Worm (Caenorhabditis elegans): Measurements from ENCODE around the gene Y9C2UA.1.

DNA sequence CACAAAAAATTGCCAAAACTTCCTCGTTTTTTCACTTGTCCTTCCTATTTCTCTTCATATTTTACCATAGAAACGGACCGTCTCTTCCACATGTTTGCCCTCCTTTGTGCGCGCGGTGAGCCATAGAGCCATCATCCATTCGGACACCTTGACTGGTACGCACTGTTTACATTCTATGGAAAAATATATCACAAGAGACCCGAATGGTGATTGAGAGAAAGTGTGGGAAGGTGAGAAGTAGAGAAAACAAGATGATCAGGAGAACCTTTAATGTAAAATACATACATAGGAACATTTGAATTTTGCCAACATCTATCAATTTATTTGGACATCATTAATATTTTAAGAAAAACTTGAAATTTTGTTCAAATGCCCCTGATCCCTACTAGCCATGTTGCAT is 46.5 kb downstream of the Y9C2UA.1 start:
- TF ChIP-seq elt-1 (tag; optimal IDR thresholded peaks at IDR 0.05) (no peak), egl-27 (tag; optimal IDR thresholded peaks at IDR 0.05) (no peak), ztf-11 (tag; optimal IDR thresholded peaks at IDR 0.05) (no peak), lsy-2 (tag; optimal IDR thresholded peaks at IDR 0.05) (no peak), nhr-11 (tag; optimal IDR thresholded peaks at IDR 0.05) (no peak), fos-1 (tag; optimal IDR thresholded peaks at IDR 0.05) (no peak), aly-2 (tag; optimal IDR thresholded peaks at IDR 0.05) (no peak), mdl-1 (tag; optimal IDR thresholded peaks at IDR 0.05) (no peak), snpc-4 (tag; optimal IDR thresholded peaks at IDR 0.05) (no peak), nhr-12 (tag; optimal IDR thresholded peaks at IDR 0.05) (no peak), elt-3 (tag; optimal IDR thresholded peaks at IDR 0.05) (no peak)

All from whole organism, L2 larva.